Worm (Caenorhabditis elegans) whole organism, early embryonic: ENCODE results near the gene fbxa-164.

Experiments used
- B0310.2 ChIP-seq: sonication (generic microtip); optimal IDR thresholded peaks from 2 replicates; lab custom pipeline; 2016; ENCODE audit warnings: mild to moderate bottlenecking, missing genetic modification characterization, missing compliant biosample characterization
- F13C5.2 ChIP-seq: sonication (generic microtip); optimal IDR thresholded peaks from 2 replicates; lab custom pipeline; 2017; ENCODE audit warnings: mild to moderate bottlenecking, missing genetic modification characterization, inconsistent platforms, missing compliant biosample characterization
- aly-1 ChIP-seq: sonication (generic microtip); optimal IDR thresholded peaks from 2 replicates; lab custom pipeline; 2016; ENCODE audit warnings: missing genetic modification characterization, missing compliant biosample characterization
- ama-1 ChIP-seq: fragments of 150-350 bp; optimal IDR thresholded peaks from 2 replicates; lab custom pipeline; 2014
- ceh-36 ChIP-seq: sonication (generic microtip); optimal IDR thresholded peaks from 2 replicates; lab custom pipeline; 2016; ENCODE audit warnings: missing genetic modification characterization, inconsistent platforms, missing compliant biosample characterization
- ets-7 ChIP-seq: sonication (generic microtip); optimal IDR thresholded peaks from 2 replicates; lab custom pipeline; 2016; ENCODE audit warnings: missing genotype, missing genetic modification characterization, missing compliant biosample characterization
- hmbx-1 ChIP-seq: sonication (generic microtip); optimal IDR thresholded peaks from 2 replicates; lab custom pipeline; 2016; ENCODE audit warnings: mild to moderate bottlenecking, missing genetic modification characterization, missing compliant biosample characterization
- hnd-1 ChIP-seq: sonication (generic microtip); optimal IDR thresholded peaks from 2 replicates; lab custom pipeline; 2016; ENCODE audit warnings: missing genetic modification characterization, missing compliant biosample characterization
- pes-1 ChIP-seq: fragments of 200-800 bp; sonication (Bioruptor generic); IDR thresholded peaks from 2 replicates; pipeline ENCODE4 v1.3.6; 2022; ENCODE audit warnings: missing genetic modification reagents, missing genetic modification characterization, missing compliant biosample characterization
- sea-1 ChIP-seq: fragments of 200-800 bp; sonication (Bioruptor generic); conservative IDR thresholded peaks from 2 replicates; pipeline ENCODE4 v1.3.6; 2022; ENCODE audit warnings: missing genetic modification characterization, missing compliant biosample characterization
- tbx-11 ChIP-seq: fragments of 200-800 bp; sonication (Bioruptor generic); IDR thresholded peaks from 2 replicates; pipeline ENCODE4 v1.3.6; 2022; ENCODE audit warnings: missing genetic modification characterization, missing compliant biosample characterization
- tbx-37 ChIP-seq: fragments of 200-800 bp; sonication (Bioruptor generic); conservative IDR thresholded peaks from 2 replicates; pipeline ENCODE4 v1.3.6; 2022; ENCODE audit warnings: missing genetic modification reagents, missing genetic modification characterization, missing compliant biosample characterization
- tra-4 ChIP-seq: sonication (generic microtip); optimal IDR thresholded peaks from 2 replicates; lab custom pipeline; 2017; ENCODE audit warnings: missing genetic modification characterization, missing compliant biosample characterization

- TF ChIP-seq tbx-11 (GFP tag; lab: Robert Waterston, UW) (no peak), B0310.2 (tag; lab: Kevin White, UChicago) (no peak), sea-1 (no peak), ama-1 (lab: Kevin White, UChicago) (no peak), ets-7 (tag; lab: Kevin White, UChicago) (no peak), hmbx-1 (tag; lab: Kevin White, UChicago) (no peak), F13C5.2 (tag; lab: Kevin White, UChicago) (no peak), hnd-1 (no peak), ceh-36 (tag; lab: Kevin White, UChicago) (no peak), aly-1 (tag; lab: Kevin White, UChicago) (no peak), tbx-37 (GFP tag; lab: Robert Waterston, UW) (no peak), pes-1 (GFP tag; lab: Robert Waterston, UW) (no peak), tra-4 (tag; lab: Kevin White, UChicago) (no peak)
Observed at ce11 chrII:1576772-1577171, 37.1 kb downstream of the fbxa-164 start.
